Worm (Caenorhabditis elegans) whole organism, midembryonic: Measurements from ENCODE around the gene ptr-25.

Experiments
- T22C8.4 ChIP-seq: fragments of 200-800 bp; sonication (Bioruptor generic); IDR thresholded peaks from 2 replicates; pipeline ENCODE4 v1.3.6; 2022; ENCODE audit warnings: missing genetic modification characterization, missing compliant biosample characterization
- cog-1 ChIP-seq: sonication (generic microtip); optimal IDR thresholded peaks from 2 replicates; lab custom pipeline; 2016; ENCODE audit warnings: missing genetic modification characterization, missing compliant biosample characterization
- flt-1 ChIP-seq: fragments of 200-800 bp; sonication (Bioruptor generic); IDR thresholded peaks from 2 replicates; pipeline ENCODE4 v1.3.6; 2022; ENCODE audit warnings: missing genetic modification characterization, missing compliant biosample characterization
- klf-2 ChIP-seq: fragments of 200-800 bp; sonication (Bioruptor generic); conservative IDR thresholded peaks from 2 replicates; pipeline ENCODE4 v1.3.6; 2022; ENCODE audit warnings: missing genetic modification reagents, missing genetic modification characterization, missing compliant biosample characterization
- med-1 ChIP-seq: sonication (generic microtip); optimal IDR thresholded peaks from 2 replicates; lab custom pipeline; 2017; ENCODE audit warnings: missing genetic modification characterization, mild to moderate bottlenecking, missing compliant biosample characterization, antibody characterized with exemption, missing genetic modification reagents; ENCODE audit not compliant: insufficient read depth
- ref-1 ChIP-seq: fragments of 200-800 bp; sonication (Bioruptor generic); conservative IDR thresholded peaks from 2 replicates; pipeline ENCODE4 v1.3.6; 2022; ENCODE audit warnings: missing genetic modification reagents, missing genetic modification characterization, missing compliant biosample characterization
- tab-1 ChIP-seq: fragments of 200-800 bp; sonication (Bioruptor generic); IDR thresholded peaks from 2 replicates; pipeline ENCODE4 v1.3.6; 2022; ENCODE audit warnings: missing genetic modification characterization, missing compliant biosample characterization
- ztf-23 ChIP-seq: fragments of 200-800 bp; sonication (Bioruptor generic); IDR thresholded peaks from 2 replicates; pipeline ENCODE4 v1.3.6; 2022; ENCODE audit warnings: missing genetic modification reagents, missing genetic modification characterization, missing compliant biosample characterization
- ztf-29 ChIP-seq: fragments of 200-800 bp; sonication (Bioruptor generic); IDR thresholded peaks from 2 replicates; pipeline ENCODE4 v1.3.6; 2022; ENCODE audit warnings: missing genetic modification reagents, missing genetic modification characterization, missing compliant biosample characterization

ptr-25 gene

ce11 chrIII:10523025-10523424 is 35.1 kb downstream of the ptr-25 start:
- TF ChIP-seq ztf-29 = no peak
- no peak for TF ChIP-seq flt-1 (GFP tag; lab: Robert Waterston, UW)
- TF ChIP-seq med-1 (GFP tag; lab: Kevin White, UChicago) = no peak
- TF ChIP-seq tab-1 = no peak
- TF ChIP-seq ref-1 (GFP tag; lab: Robert Waterston, UW) = no peak
- TF ChIP-seq cog-1 (tag; lab: Kevin White, UChicago) = no peak
- TF ChIP-seq klf-2 (GFP tag; lab: Robert Waterston, UW) = no peak
- no peak for TF ChIP-seq ztf-23 (GFP tag; lab: Robert Waterston, UW)
- no peak for TF ChIP-seq T22C8.4 (GFP tag; lab: Robert Waterston, UW)

- no peak for TF ChIP-seq ztf-29
- no peak for TF ChIP-seq med-1 (GFP tag; lab: Kevin White, UChicago)
- no peak for TF ChIP-seq ztf-23 (GFP tag; lab: Robert Waterston, UW)
- no peak for TF ChIP-seq klf-2 (GFP tag; lab: Robert Waterston, UW)
- no peak for TF ChIP-seq T22C8.4 (GFP tag; lab: Robert Waterston, UW)
- no peak for TF ChIP-seq tab-1
- no peak for TF ChIP-seq ref-1 (GFP tag; lab: Robert Waterston, UW)
- TF ChIP-seq cog-1 (tag; lab: Kevin White, UChicago) = no peak
- TF ChIP-seq flt-1 (GFP tag; lab: Robert Waterston, UW) = no peak
Observed at ce11 chrIII:10524823-10525222, 36.9 kb downstream of the ptr-25 start.

- TF ChIP-seq cog-1 (tag; lab: Kevin White, UChicago) = no peak
- TF ChIP-seq flt-1 (GFP tag; lab: Robert Waterston, UW) = no peak
- TF ChIP-seq ztf-29 = no peak
- TF ChIP-seq ztf-23 (GFP tag; lab: Robert Waterston, UW) = no peak
- no peak for TF ChIP-seq ref-1 (GFP tag; lab: Robert Waterston, UW)
- no peak for TF ChIP-seq tab-1
- no peak for TF ChIP-seq med-1 (GFP tag; lab: Kevin White, UChicago)
Observed at ce11 chrIII:10525927-10526326, 38.0 kb downstream of the ptr-25 start.

- no peak for TF ChIP-seq ref-1 (GFP tag; lab: Robert Waterston, UW)
- TF ChIP-seq flt-1 (GFP tag; lab: Robert Waterston, UW) = no peak
- no peak for TF ChIP-seq klf-2 (GFP tag; lab: Robert Waterston, UW)
- no peak for TF ChIP-seq T22C8.4 (GFP tag; lab: Robert Waterston, UW)
- no peak for TF ChIP-seq ztf-29
- TF ChIP-seq med-1 (GFP tag; lab: Kevin White, UChicago) = no peak
- TF ChIP-seq cog-1 (tag; lab: Kevin White, UChicago) = no peak
- no peak for TF ChIP-seq tab-1
Observed at ce11 chrIII:10527446-10527845, 39.5 kb downstream of the ptr-25 start.

ce11 chrIII:10533310-10533709 is 45.4 kb downstream of the ptr-25 start:
- TF ChIP-seq klf-2 (GFP tag; lab: Robert Waterston, UW) (no peak), med-1 (GFP tag; lab: Kevin White, UChicago) (no peak), ztf-29 (no peak), ref-1 (GFP tag; lab: Robert Waterston, UW) (no peak), tab-1 (no peak), cog-1 (tag; lab: Kevin White, UChicago) (no peak), ztf-23 (GFP tag; lab: Robert Waterston, UW) (no peak), T22C8.4 (GFP tag; lab: Robert Waterston, UW) (no peak), flt-1 (GFP tag; lab: Robert Waterston, UW) (no peak)

- TF ChIP-seq cog-1 (tag; lab: Kevin White, UChicago) (no peak), flt-1 (GFP tag; lab: Robert Waterston, UW) (no peak), T22C8.4 (GFP tag; lab: Robert Waterston, UW) (no peak), tab-1 (no peak), ztf-29 (no peak), klf-2 (GFP tag; lab: Robert Waterston, UW) (no peak), ref-1 (GFP tag; lab: Robert Waterston, UW) (no peak)
Observed at ce11 chrIII:10534191-10534590, 46.3 kb downstream of the ptr-25 start.

- TF ChIP-seq ref-1 (GFP tag; lab: Robert Waterston, UW) = no peak
- no peak for TF ChIP-seq med-1 (GFP tag; lab: Kevin White, UChicago)
- no peak for TF ChIP-seq ztf-29
- TF ChIP-seq flt-1 (GFP tag; lab: Robert Waterston, UW) = no peak
- no peak for TF ChIP-seq ztf-23 (GFP tag; lab: Robert Waterston, UW)
- no peak for TF ChIP-seq klf-2 (GFP tag; lab: Robert Waterston, UW)
- no peak for TF ChIP-seq T22C8.4 (GFP tag; lab: Robert Waterston, UW)
- TF ChIP-seq tab-1 = no peak
- TF ChIP-seq cog-1 (tag; lab: Kevin White, UChicago) = no peak
Observed at ce11 chrIII:10535226-10535625, 47.3 kb downstream of the ptr-25 start, which contains the start of gene hpd-1. Gene hpd-1 (plus strand): TSS chrIII:10535526.

- TF ChIP-seq ref-1 (GFP tag; lab: Robert Waterston, UW) = no peak
- no peak for TF ChIP-seq med-1 (GFP tag; lab: Kevin White, UChicago)
- no peak for TF ChIP-seq klf-2 (GFP tag; lab: Robert Waterston, UW)
- no peak for TF ChIP-seq cog-1 (tag; lab: Kevin White, UChicago)
- TF ChIP-seq T22C8.4 (GFP tag; lab: Robert Waterston, UW) = no peak
Observed at ce11 chrIII:10536087-10536723, 48.3 kb downstream of the ptr-25 start.

ce11 chrIII:10537003-10537402 is 49.1 kb downstream of the ptr-25 start:
- no peak for TF ChIP-seq ztf-29
- TF ChIP-seq ref-1 (GFP tag; lab: Robert Waterston, UW) = no peak
- TF ChIP-seq klf-2 (GFP tag; lab: Robert Waterston, UW) = no peak
- TF ChIP-seq tab-1 = no peak
- no peak for TF ChIP-seq ztf-23 (GFP tag; lab: Robert Waterston, UW)
- no peak for TF ChIP-seq cog-1 (tag; lab: Kevin White, UChicago)
- no peak for TF ChIP-seq med-1 (GFP tag; lab: Kevin White, UChicago)
- TF ChIP-seq T22C8.4 (GFP tag; lab: Robert Waterston, UW) = no peak
- no peak for TF ChIP-seq flt-1 (GFP tag; lab: Robert Waterston, UW)
